Worm (Caenorhabditis elegans) whole organism, L4/young adult: ENCODE measurements around the gene R186.8.

Source experiments
- W03F9.2 ChIP-seq: fragments of 150-350 bp; optimal IDR thresholded peaks from 2 replicates; lab custom pipeline; 2014; ENCODE audit warnings: missing biosample characterization, missing genetic modification characterization
- dao-5 ChIP-seq: sonication (generic microtip); optimal IDR thresholded peaks from 2 replicates; lab custom pipeline; 2016; ENCODE audit warnings: missing genotype, missing genetic modification characterization, moderate library complexity, missing compliant biosample characterization
- him-1 ChIP-seq: sonication (generic microtip); optimal IDR thresholded peaks from 2 replicates; lab custom pipeline; 2016; ENCODE audit warnings: missing genotype, missing genetic modification reagents, missing genetic modification characterization, missing compliant biosample characterization

DNA sequence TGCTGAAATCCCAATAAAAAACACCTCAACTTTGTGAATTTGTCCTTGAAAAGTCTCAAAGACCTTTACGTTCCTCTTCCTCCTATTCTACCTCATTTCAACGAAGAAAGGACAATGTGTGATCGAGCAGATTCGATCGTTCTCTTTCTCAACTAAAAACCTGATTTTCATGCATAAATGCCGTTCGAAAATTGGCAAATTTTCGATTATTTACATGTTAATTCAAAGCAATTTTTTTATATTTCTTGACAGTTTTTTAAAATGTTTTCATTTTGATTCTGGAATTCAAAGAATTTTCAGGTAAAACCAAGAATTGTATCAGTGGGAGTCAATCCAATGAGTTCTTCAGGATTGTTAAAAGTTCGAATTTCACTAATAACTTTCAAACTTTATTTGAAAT is 773 bp upstream of the R186.8 start, which contains the start of gene lin-46:
- no peak for TF ChIP-seq dao-5 (tag; lab: Kevin White, UChicago)
- no peak for TF ChIP-seq him-1
- no peak for TF ChIP-seq W03F9.2
